Fruit fly (Drosophila melanogaster) whole organism: Measurements from ENCODE around the gene mib1.
A peak's percentile ranks its signal among the peaks of the same experiment; 100 is the strongest.

Experiments
- CG8478 ChIP-seq: fragments of >200 bp; optimal IDR thresholded peaks from 2 replicates; lab custom pipeline; 2018; ENCODE audit warnings: inconsistent platforms
- Dll ChIP-seq: fragments of >200 bp; optimal IDR thresholded peaks from 2 replicates; lab custom pipeline; 2017
- EcR ChIP-seq, 2 experiments: fragments of >200 bp; optimal IDR thresholded peaks; 2 replicates each; lab custom pipeline; 2017; ENCODE audit warnings: missing biosample characterization in 2 of 2, missing genetic modification characterization in 2 of 2, missing genetic modification reagents in 2 of 2
- pan ChIP-seq: fragments of >200 bp; optimal IDR thresholded peaks from 2 replicates; lab custom pipeline; 2017
- psq ChIP-seq: fragments of >200 bp; optimal IDR thresholded peaks from 2 replicates; lab custom pipeline; 2017
- usp ChIP-seq: fragments of >200 bp; optimal IDR thresholded peaks from 2 replicates; lab custom pipeline; 2017; ENCODE audit warnings: missing biosample characterization, missing genetic modification characterization, mixed read lengths

dm6 chr3L:16041260-16042079 is 29.9 kb upstream of the mib1 start:
- no peak for TF ChIP-seq CG8478 (lab: Kevin White, UChicago)
- TF ChIP-seq psq: no peak
- TF ChIP-seq pan: no peak
- TF ChIP-seq Dll (lab: Kevin White, UChicago): no peak
- peak in 1 of 2 experiments; percentile 0 for TF ChIP-seq EcR (GFP tag; optimal IDR thresholded peaks at IDR 0.05; lab: Kevin White, UChicago)
- no peak for TF ChIP-seq usp (GFP tag; lab: Kevin White, UChicago)
